Fruit fly (Drosophila melanogaster): ENCODE data around the gene ro.

ro gene

DNA sequence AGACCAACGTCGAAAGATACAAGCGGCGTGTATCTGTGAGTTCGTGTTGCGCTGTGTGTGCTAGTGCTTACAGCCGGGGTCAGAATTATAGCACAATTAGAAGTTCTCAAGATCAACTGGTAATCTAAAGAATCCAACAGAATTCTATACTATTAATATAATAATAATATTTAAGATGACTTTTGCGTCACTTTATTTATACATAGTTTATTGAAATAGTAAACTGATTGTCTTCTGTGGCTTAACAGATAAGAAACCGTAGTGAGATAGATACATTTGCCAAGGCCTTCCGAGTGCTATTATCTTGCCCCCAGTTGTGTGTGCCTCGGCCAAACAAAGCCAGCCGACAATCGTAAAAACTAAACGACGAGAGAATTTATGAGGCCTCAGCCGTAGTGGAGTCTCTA is 5.3 kb upstream of the ro start (continued):
- TF ChIP-seq Hr78 (GFP tag; optimal IDR thresholded peaks at IDR 0.05): peak in 1 of 2 experiments; percentile 46
- peak; percentile 43 for TF ChIP-seq bcd (GFP tag; optimal IDR thresholded peaks at IDR 0.05)
- 0 out of 3 replicates have a peak, but pooled peaks have one; percentile 17 for TF ChIP-seq Mrtf (GFP tag; IDR thresholded peaks at IDR 0.05)
- no peak for TF ChIP-seq Dip3 (GFP tag; optimal IDR thresholded peaks at IDR 0.05)
- no peak for TF ChIP-seq lov (optimal IDR thresholded peaks at IDR 0.05)
- 0 out of 3 replicates have a peak, but pooled peaks have one; percentile 62 for TF ChIP-seq lov (GFP tag; IDR thresholded peaks at IDR 0.05)
- TF ChIP-seq lola (GFP tag; optimal IDR thresholded peaks at IDR 0.05): peak in 1 of 3 experiments; percentile 85
- TF ChIP-seq CG10654 (GFP tag; optimal IDR thresholded peaks at IDR 0.05): peak; percentile 18
- peak; percentile 63 for TF ChIP-seq CG16815 (GFP tag; optimal IDR thresholded peaks at IDR 0.05)
- TF ChIP-seq CG6654 (GFP tag; optimal IDR thresholded peaks at IDR 0.05): peak; percentile 4
- no peak for TF ChIP-seq zfh2 (GFP tag; optimal IDR thresholded peaks at IDR 0.05)
- TF ChIP-seq row (GFP tag; IDR thresholded peaks at IDR 0.05): peak; percentile 86
- TF ChIP-seq CG12219 (GFP tag; optimal IDR thresholded peaks at IDR 0.05): peak; percentile 58
- TF ChIP-seq chm (GFP tag; IDR thresholded peaks at IDR 0.05): no peak
- TF ChIP-seq Awh (GFP tag; IDR thresholded peaks at IDR 0.05): peak; percentile 54; the same call in 1 of the 2 replicates
- TF ChIP-seq trem (tag; optimal IDR thresholded peaks at IDR 0.05): peak; percentile 73
- TF ChIP-seq Atf-2 (GFP tag; optimal IDR thresholded peaks at IDR 0.05): no peak
- no peak for TF ChIP-seq pnt (GFP tag; optimal IDR thresholded peaks at IDR 0.05)
- peak; percentile 11 for TF ChIP-seq fd102C (GFP tag; optimal IDR thresholded peaks at IDR 0.05)
- no peak for TF ChIP-seq pfk (GFP tag; optimal IDR thresholded peaks at IDR 0.05)
- no peak for TF ChIP-seq CG2120 (GFP tag; optimal IDR thresholded peaks at IDR 0.05)
- no peak for TF ChIP-seq mld (GFP tag; IDR thresholded peaks at IDR 0.05; ENCODE audit: partially characterized antibody)
- no peak for TF ChIP-seq Dp (GFP tag; optimal IDR thresholded peaks at IDR 0.05)
- no peak; the same call in 1 of the 2 replicates for TF ChIP-seq CG32532 (GFP tag; IDR thresholded peaks at IDR 0.05)
- no peak; the same call in 1 of the 2 replicates for TF ChIP-seq Oaz (GFP tag; IDR thresholded peaks at IDR 0.05)
- peak; percentile 13 for TF ChIP-seq exex (tag; optimal IDR thresholded peaks at IDR 0.05)
- no peak for TF ChIP-seq usp (GFP tag; optimal IDR thresholded peaks at IDR 0.05)
- TF ChIP-seq CG17829 (tag; optimal IDR thresholded peaks at IDR 0.05): peak; percentile 87
- no peak for TF ChIP-seq bab2 (GFP tag; optimal IDR thresholded peaks at IDR 0.05)
- TF ChIP-seq p53 (GFP tag; optimal IDR thresholded peaks at IDR 0.05): no peak
- TF ChIP-seq sima (GFP tag; optimal IDR thresholded peaks at IDR 0.05): no peak
- peak; percentile 55 for TF ChIP-seq oc (tag; optimal IDR thresholded peaks at IDR 0.05)
- no peak for TF ChIP-seq prd (optimal IDR thresholded peaks at IDR 0.05)
- TF ChIP-seq prd (GFP tag; IDR thresholded peaks at IDR 0.05): peak; percentile 83
- peak; percentile 41 for TF ChIP-seq odd (GFP tag; optimal IDR thresholded peaks at IDR 0.05)
- no peak for TF ChIP-seq CG34224 (GFP tag; IDR thresholded peaks at IDR 0.05; ENCODE audit: partially characterized antibody)
- peak; percentile 28; the same call in 1 of the 3 replicates for TF ChIP-seq CG2199 (GFP tag; IDR thresholded peaks at IDR 0.05)
- TF ChIP-seq HmgD (GFP tag; optimal IDR thresholded peaks at IDR 0.05): no peak
- TF ChIP-seq sr (GFP tag; IDR thresholded peaks at IDR 0.05): no peak
- TF ChIP-seq CG8765 (GFP tag; IDR thresholded peaks at IDR 0.05): peak; percentile 74
- no peak for TF ChIP-seq hkb (optimal IDR thresholded peaks at IDR 0.05)
- TF ChIP-seq hkb (GFP tag; IDR thresholded peaks at IDR 0.05): no peak; the same call in none of the 2 replicates
- TF ChIP-seq wek (GFP tag; optimal IDR thresholded peaks at IDR 0.05): peak; percentile 17
- no peak for TF ChIP-seq Pdp1 (GFP tag; optimal IDR thresholded peaks at IDR 0.05)
- peak; percentile 59 for TF ChIP-seq CG3407 (GFP tag; optimal IDR thresholded peaks at IDR 0.05)
- TF ChIP-seq nau (GFP tag; optimal IDR thresholded peaks at IDR 0.05): peak; percentile 43
- TF ChIP-seq sc (optimal IDR thresholded peaks at IDR 0.05): no peak
- peak; percentile 65 for TF ChIP-seq sc (GFP tag; optimal IDR thresholded peaks at IDR 0.05)
- no peak for TF ChIP-seq eyg (GFP tag; optimal IDR thresholded peaks at IDR 0.05)
- TF ChIP-seq lab (GFP tag; optimal IDR thresholded peaks at IDR 0.05): peak; percentile 69
- TF ChIP-seq Dll (GFP tag; IDR thresholded peaks at IDR 0.05; ENCODE audit: partially characterized antibody): no peak

Data from whole organism, embryonic.